Fruit fly (Drosophila melanogaster) whole organism, embryonic: Measurements from ENCODE around the gene ssp3.
A peak's percentile ranks its signal among the peaks of the same experiment; 100 is the strongest.

Experiments
- CG10462 ChIP-seq: fragments of 200-800 bp; sonication (Bioruptor generic); optimal IDR thresholded peaks from 2 replicates; lab custom pipeline; 2016; ENCODE audit warnings: missing biosample characterization, missing genetic modification characterization
- CG11247 ChIP-seq: fragments of 200-800 bp; sonication (Bioruptor generic); IDR thresholded peaks from 2 replicates; pipeline ENCODE4 v1.3.6; 2022; ENCODE audit warnings: missing biosample characterization, missing genetic modification characterization
- CG11398 ChIP-seq: fragments of 200-800 bp; sonication (Bioruptor generic); optimal IDR thresholded peaks from 2 replicates; lab custom pipeline; 2016; ENCODE audit warnings: missing biosample characterization, missing genetic modification characterization
- CG12299 ChIP-seq: fragments of 200-800 bp; sonication (Bioruptor generic); optimal IDR thresholded peaks from 2 replicates; lab custom pipeline; 2018; ENCODE audit warnings: missing biosample characterization, mild to moderate bottlenecking, missing genetic modification characterization
- CG1233 ChIP-seq: fragments of 200-800 bp; sonication (Bioruptor generic); optimal IDR thresholded peaks from 4 replicates; lab custom pipeline; 2018; ENCODE audit warnings: missing biosample characterization, mild to moderate bottlenecking, missing genetic modification characterization
- CG12659 ChIP-seq: fragments of 200-800 bp; sonication (Bioruptor generic); optimal IDR thresholded peaks from 3 replicates; lab custom pipeline; 2017; ENCODE audit warnings: mild to moderate bottlenecking, missing biosample characterization, missing genetic modification reagents, missing genetic modification characterization
- CG15011 ChIP-seq: fragments of 200-800 bp; sonication (Bioruptor generic); optimal IDR thresholded peaks from 3 replicates; lab custom pipeline; 2018; ENCODE audit warnings: missing biosample characterization, mild to moderate bottlenecking, missing genetic modification characterization
- CG16863 ChIP-seq: fragments of 200-800 bp; sonication (Bioruptor generic); optimal IDR thresholded peaks from 3 replicates; lab custom pipeline; 2016; ENCODE audit warnings: missing biosample characterization, missing genetic modification characterization
- CG17912 ChIP-seq: fragments of 200-800 bp; sonication (Bioruptor generic); optimal IDR thresholded peaks from 2 replicates; lab custom pipeline; 2018; ENCODE audit warnings: missing biosample characterization, mild to moderate bottlenecking, missing genetic modification characterization
- CG2202 ChIP-seq: fragments of 200-800 bp; sonication (Bioruptor generic); optimal IDR thresholded peaks from 2 replicates; lab custom pipeline; 2018; ENCODE audit warnings: missing biosample characterization, mild to moderate bottlenecking, missing genetic modification characterization
- CG31365 ChIP-seq: fragments of 200-800 bp; sonication (Bioruptor generic); optimal IDR thresholded peaks from 2 replicates; lab custom pipeline; 2018; ENCODE audit warnings: missing biosample characterization, mild to moderate bottlenecking, missing genetic modification characterization
- CG31388 ChIP-seq: fragments of 200-800 bp; sonication (Bioruptor generic); optimal IDR thresholded peaks from 2 replicates; lab custom pipeline; 2016; ENCODE audit warnings: missing biosample characterization, missing genetic modification characterization
- CG34224 ChIP-seq: fragments of 200-800 bp; sonication (Bioruptor generic); IDR thresholded peaks from 3 replicates; pipeline ENCODE4 v1.3.6; 2022; ENCODE audit warnings: missing biosample characterization, missing genetic modification characterization; ENCODE audit not compliant: partially characterized antibody
- CG3847 ChIP-seq: fragments of 200-800 bp; sonication (Bioruptor generic); IDR thresholded peaks from 2 replicates; pipeline ENCODE4 v1.3.6; 2022; ENCODE audit warnings: missing biosample characterization, missing genetic modification characterization
- CG3995 ChIP-seq: fragments of 200-800 bp; sonication (Bioruptor generic); optimal IDR thresholded peaks from 3 replicates; lab custom pipeline; 2016; ENCODE audit warnings: missing biosample characterization, missing genetic modification characterization
- CG4404 ChIP-seq: fragments of 200-800 bp; sonication (Bioruptor generic); IDR thresholded peaks from 2 replicates; pipeline ENCODE4 v1.3.6; 2022; ENCODE audit warnings: missing biosample characterization, missing genetic modification characterization
- CG6689 ChIP-seq: fragments of 200-800 bp; sonication (Bioruptor generic); IDR thresholded peaks from 2 replicates; pipeline ENCODE4 v1.3.6; 2022; ENCODE audit warnings: missing biosample characterization, missing genetic modification characterization
- CG6791 ChIP-seq: fragments of 200-800 bp; sonication (Bioruptor generic); IDR thresholded peaks from 3 replicates; pipeline ENCODE4 v1.3.6; 2022; ENCODE audit warnings: missing biosample characterization, missing genetic modification characterization; ENCODE audit not compliant: partially characterized antibody
- CG7357 ChIP-seq: fragments of 200-800 bp; sonication (Bioruptor generic); IDR thresholded peaks from 3 replicates; pipeline ENCODE4 v1.3.6; 2022; ENCODE audit warnings: missing biosample characterization, missing genetic modification characterization
- CG8478 ChIP-seq: fragments of >200 bp; optimal IDR thresholded peaks from 2 replicates; lab custom pipeline; 2018
- CG9797 ChIP-seq: fragments of 200-800 bp; sonication (Bioruptor generic); optimal IDR thresholded peaks from 3 replicates; lab custom pipeline; 2018; ENCODE audit warnings: missing biosample characterization, mild to moderate bottlenecking, missing genetic modification characterization
- CHES-1-like ChIP-seq: fragments of 200-800 bp; sonication (Bioruptor generic); optimal IDR thresholded peaks from 2 replicates; lab custom pipeline; 2016; ENCODE audit warnings: missing biosample characterization, missing genetic modification characterization
- Dip3 ChIP-seq: fragments of 200-800 bp; sonication (Bioruptor generic); optimal IDR thresholded peaks from 3 replicates; lab custom pipeline; 2016; ENCODE audit warnings: missing biosample characterization, missing genetic modification characterization
- GATAe ChIP-seq: fragments of 200-800 bp; sonication (Bioruptor generic); conservative IDR thresholded peaks from 2 replicates; pipeline ENCODE4 v1.3.6; 2022; ENCODE audit warnings: missing biosample characterization, missing genetic modification characterization
- Hmr ChIP-seq: fragments of 200-800 bp; sonication (Bioruptor generic); optimal IDR thresholded peaks from 3 replicates; lab custom pipeline; 2017; ENCODE audit warnings: mild to moderate bottlenecking, missing biosample characterization, missing genetic modification reagents, missing genetic modification characterization
- Hmx ChIP-seq: fragments of 200-800 bp; sonication (Bioruptor generic); optimal IDR thresholded peaks from 2 replicates; lab custom pipeline; 2016; ENCODE audit warnings: missing biosample characterization, missing genetic modification characterization
- Jarid2 ChIP-seq: fragments of 200-800 bp; sonication (Bioruptor generic); optimal IDR thresholded peaks from 3 replicates; lab custom pipeline; 2017; ENCODE audit warnings: mild to moderate bottlenecking, missing biosample characterization, missing genetic modification reagents, missing genetic modification characterization
- Kr ChIP-seq: fragments of 200-800 bp; sonication (Bioruptor generic); optimal IDR thresholded peaks from 2 replicates; lab custom pipeline; 2017; ENCODE audit warnings: missing biosample characterization, mild to moderate bottlenecking, missing genetic modification characterization
- MTF-1 ChIP-seq: fragments of 200-800 bp; sonication (Bioruptor generic); optimal IDR thresholded peaks from 2 replicates; lab custom pipeline; 2018; ENCODE audit warnings: missing biosample characterization, mild to moderate bottlenecking, missing genetic modification characterization, borderline replicate concordance
- Ravus ChIP-seq: fragments of 200-800 bp; sonication (Bioruptor generic); IDR thresholded peaks from 2 replicates; pipeline ENCODE4 v1.3.6; 2022; ENCODE audit warnings: missing biosample characterization, missing genetic modification characterization
- cato ChIP-seq: fragments of 200-800 bp; sonication (Bioruptor generic); optimal IDR thresholded peaks from 2 replicates; lab custom pipeline; 2016; ENCODE audit warnings: missing biosample characterization, missing genetic modification characterization, borderline replicate concordance
- ci ChIP-seq: fragments of 200-800 bp; sonication (Bioruptor generic); IDR thresholded peaks from 3 replicates; pipeline ENCODE4 v1.3.6; 2022; ENCODE audit warnings: missing biosample characterization, missing genetic modification characterization
- crol ChIP-seq: fragments of 200-800 bp; sonication (Bioruptor generic); IDR thresholded peaks from 2 replicates; pipeline ENCODE4 v1.3.6; 2022; ENCODE audit warnings: missing biosample characterization, missing genetic modification characterization
- dan ChIP-seq: fragments of 200-800 bp; sonication (Bioruptor generic); IDR thresholded peaks from 2 replicates; pipeline ENCODE4 v1.3.6; 2022; ENCODE audit warnings: missing biosample characterization, missing genetic modification characterization
- dpn ChIP-seq, 2 experiments: fragments of 200-800 bp; sonication (Bioruptor generic); optimal IDR thresholded peaks; 3 replicates each; lab custom pipeline; 2016; ENCODE audit warnings: missing biosample characterization in 2 of 2, missing genetic modification characterization in 2 of 2
- fd3F ChIP-seq: fragments of 200-800 bp; sonication (Bioruptor generic); optimal IDR thresholded peaks from 2 replicates; lab custom pipeline; 2018; ENCODE audit warnings: missing biosample characterization, mild to moderate bottlenecking, missing genetic modification characterization, moderate library complexity
- fd96Cb ChIP-seq: fragments of 200-800 bp; sonication (Bioruptor generic); optimal IDR thresholded peaks from 2 replicates; lab custom pipeline; 2018; ENCODE audit warnings: missing biosample characterization, mild to moderate bottlenecking, missing genetic modification characterization, moderate library complexity
- fu2 ChIP-seq: fragments of 200-800 bp; sonication (Bioruptor generic); optimal IDR thresholded peaks from 2 replicates; lab custom pipeline; 2016; ENCODE audit warnings: missing biosample characterization, missing genetic modification characterization
- nerfin-2 ChIP-seq: fragments of 200-800 bp; sonication (Bioruptor generic); IDR thresholded peaks from 2 replicates; pipeline ENCODE4 v1.3.6; 2022; ENCODE audit warnings: missing biosample characterization, missing genetic modification characterization; ENCODE audit not compliant: partially characterized antibody
- phol ChIP-seq: fragments of 200-800 bp; sonication (Bioruptor generic); optimal IDR thresholded peaks from 3 replicates; lab custom pipeline; 2018; ENCODE audit warnings: missing biosample characterization, mild to moderate bottlenecking, missing genetic modification characterization, moderate library complexity
- rib ChIP-seq: fragments of 200-800 bp; sonication (Bioruptor generic); IDR thresholded peaks from 2 replicates; pipeline ENCODE4 v1.3.6; 2022; ENCODE audit warnings: missing biosample characterization, missing genetic modification characterization
- sc ChIP-seq, 3 experiments: fragments of >200 bp in 2 of 3; fragments of 200-800 bp in 1 of 3; sonication (Bioruptor generic) in 1 of 3; optimal IDR thresholded peaks; 2 replicates in 2 of 3; 3 replicates in 1 of 3; lab custom pipeline; 2017; ENCODE audit warnings: mild to moderate bottlenecking in 1 of 3, missing biosample characterization in 1 of 3, missing genetic modification characterization in 1 of 3, missing genetic modification reagents in 1 of 3
- sens ChIP-seq: fragments of 200-800 bp; sonication (Bioruptor generic); peaks from one replicate; lab custom pipeline; 2016; ENCODE audit warnings: missing biosample characterization, missing genetic modification characterization
- sima ChIP-seq: fragments of 200-800 bp; sonication (Bioruptor generic); optimal IDR thresholded peaks from 2 replicates; lab custom pipeline; 2016; ENCODE audit warnings: missing biosample characterization, missing genetic modification characterization
- ssp ChIP-seq: fragments of 200-800 bp; sonication (Bioruptor generic); IDR thresholded peaks from 2 replicates; pipeline ENCODE4 v1.3.6; 2022; ENCODE audit warnings: missing biosample characterization, missing genetic modification characterization
- stc ChIP-seq: fragments of 200-800 bp; sonication (Bioruptor generic); IDR thresholded peaks from 2 replicates; pipeline ENCODE4 v1.3.6; 2022; ENCODE audit warnings: missing biosample characterization, missing genetic modification characterization
- tgo ChIP-seq: fragments of 200-800 bp; sonication (Bioruptor generic); IDR thresholded peaks from 3 replicates; pipeline ENCODE4 v1.3.6; 2022; ENCODE audit warnings: missing biosample characterization, missing genetic modification characterization
- tin ChIP-seq: fragments of 200-800 bp; sonication (Bioruptor generic); optimal IDR thresholded peaks from 3 replicates; lab custom pipeline; 2016; ENCODE audit warnings: missing biosample characterization, missing genetic modification characterization
- zf30C ChIP-seq: fragments of 200-800 bp; sonication (Bioruptor generic); optimal IDR thresholded peaks from 3 replicates; lab custom pipeline; 2018; ENCODE audit warnings: missing biosample characterization, mild to moderate bottlenecking, missing genetic modification characterization
- zfh1 ChIP-seq: fragments of 200-800 bp; sonication (Bioruptor generic); IDR thresholded peaks from 3 replicates; pipeline ENCODE4 v1.3.6; 2022; ENCODE audit warnings: missing biosample characterization, missing genetic modification characterization

ssp3 gene

dm6 chr2L:18948065-18948723, 4.4 kb upstream of the ssp3 start (continued):
- TF ChIP-seq CG10462 (GFP tag; lab: Kevin White, UChicago) (peak; percentile 19), fd3F (GFP tag; lab: Kevin White, UChicago) (no peak), fu2 (GFP tag; lab: Kevin White, UChicago) (no peak), CG3995 (GFP tag; lab: Kevin White, UChicago) (no peak), CG31388 (GFP tag; lab: Kevin White, UChicago) (no peak), CG31365 (tag; lab: Kevin White, UChicago) (no peak), nerfin-2 (GFP tag; lab: Robert Waterston, UW) (no peak), CG11398 (GFP tag; lab: Kevin White, UChicago) (no peak), CG7357 (GFP tag; lab: Robert Waterston, UW) (peak; percentile 71), CG34224 (GFP tag; lab: Robert Waterston, UW) (no peak), sc (optimal IDR thresholded peaks at IDR 0.05; lab: Kevin White, UChicago) (no peak), sc (GFP tag; optimal IDR thresholded peaks at IDR 0.05; lab: Kevin White, UChicago) (peak; percentile 81), Ravus (GFP tag; lab: Robert Waterston, UW) (no peak), CG11247 (GFP tag; lab: Robert Waterston, UW) (no peak; the same call in 1 of the 2 replicates), CG8478 (lab: Kevin White, UChicago) (no peak), dpn (GFP tag; optimal IDR thresholded peaks at IDR 0.05; lab: Kevin White, UChicago) (peak; percentile 24 to 77), sens (GFP tag; lab: Kevin White, UChicago) (peak; percentile 94), MTF-1 (GFP tag; lab: Kevin White, UChicago) (no peak), CG6791 (no peak), Jarid2 (GFP tag; lab: Kevin White, UChicago) (no peak), ci (GFP tag; lab: Robert Waterston, UW) (no peak), phol (peak; percentile 81), GATAe (GFP tag; lab: Robert Waterston, UW) (no peak), zfh1 (GFP tag; lab: Robert Waterston, UW) (0 out of 3 replicates have a peak, but pooled peaks have one; percentile 39), rib (GFP tag; lab: Robert Waterston, UW) (no peak), sima (GFP tag; lab: Kevin White, UChicago) (no peak), tgo (GFP tag; lab: Robert Waterston, UW) (no peak), stc (no peak), CG4404 (GFP tag; lab: Robert Waterston, UW) (0 out of 2 replicates have a peak, but pooled peaks have one; percentile 22), Hmr (GFP tag; lab: Kevin White, UChicago) (peak; percentile 51), CG16863 (GFP tag; lab: Kevin White, UChicago) (no peak), CG12299 (tag; lab: Kevin White, UChicago) (peak; percentile 34), ssp (GFP tag; lab: Robert Waterston, UW) (peak; percentile 40), Kr (GFP tag; lab: Kevin White, UChicago) (no peak), CG1233 (GFP tag; lab: Kevin White, UChicago) (peak; percentile 61), cato (GFP tag; lab: Kevin White, UChicago) (peak; percentile 25), zf30C (GFP tag; lab: Kevin White, UChicago) (no peak), CG12659 (GFP tag; lab: Kevin White, UChicago) (peak; percentile 44), tin (GFP tag; lab: Kevin White, UChicago) (peak; percentile 25), crol (GFP tag; lab: Robert Waterston, UW) (no peak), CG15011 (no peak), CG6689 (peak; percentile 74), fd96Cb (tag; lab: Kevin White, UChicago) (peak; percentile 78), CG9797 (GFP tag; lab: Kevin White, UChicago) (no peak), CG2202 (tag; lab: Kevin White, UChicago) (peak; percentile 85), CHES-1-like (GFP tag; lab: Kevin White, UChicago) (no peak), Dip3 (GFP tag; lab: Kevin White, UChicago) (peak; percentile 3), CG3847 (0 out of 2 replicates have a peak, but pooled peaks have one; percentile 14), dan (GFP tag; lab: Robert Waterston, UW) (no peak), CG17912 (no peak), Hmx (GFP tag; lab: Kevin White, UChicago) (no peak)
